Worm (Caenorhabditis elegans): ENCODE results near the gene K02F3.2.

The K02F3.2 gene

DNA sequence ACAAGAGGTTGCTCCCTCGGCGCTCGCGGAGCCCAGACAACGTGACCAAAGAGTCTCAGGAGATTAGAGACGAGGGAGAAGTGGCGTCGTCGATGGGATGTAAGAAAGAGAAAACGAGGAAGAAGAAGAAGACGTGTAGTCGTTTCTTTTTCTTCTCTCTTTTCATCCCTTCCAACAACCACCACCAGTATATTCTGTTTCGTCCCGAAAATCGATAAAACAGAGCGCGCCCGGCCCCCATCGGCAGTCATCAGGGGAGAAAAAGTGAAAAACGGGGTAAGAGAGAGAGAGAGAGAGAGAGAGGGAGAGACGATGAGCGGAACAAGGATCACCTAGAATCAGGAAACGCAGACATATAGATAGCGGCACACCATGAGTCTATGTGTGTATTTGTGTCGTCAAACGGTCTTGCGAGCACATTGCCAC, 42.2 kb downstream of the K02F3.2 start (continued):
- TF ChIP-seq efl-1 (GFP tag; optimal IDR thresholded peaks at IDR 0.05) (no peak), let-607 (tag; optimal IDR thresholded peaks at IDR 0.05) (no peak), ceh-58 (GFP tag; IDR thresholded peaks at IDR 0.05) (no peak), nfya-1 (tag; optimal IDR thresholded peaks at IDR 0.05; ENCODE audit: borderline replicate concordance, insufficient read depth) (no peak), Y95B8A.8 (GFP tag; IDR thresholded peaks at IDR 0.05) (no peak), mcd-1 (GFP tag; IDR thresholded peaks at IDR 0.05) (peak; percentile 71), hmg-1.2 (GFP tag; IDR thresholded peaks at IDR 0.05) (peak; percentile 88), dpl-1 (GFP tag; optimal IDR thresholded peaks at IDR 0.05) (no peak), ama-1 (optimal IDR thresholded peaks at IDR 0.05) (no peak), ama-1 (GFP tag; optimal IDR thresholded peaks at IDR 0.05) (no peak), ztf-18 (tag; optimal IDR thresholded peaks at IDR 0.05) (no peak), Y56A3A.18 (GFP tag; IDR thresholded peaks at IDR 0.05) (no peak), F10E7.11 (tag; optimal IDR thresholded peaks at IDR 0.05) (no peak), attf-6 (GFP tag; IDR thresholded peaks at IDR 0.05) (no peak), unc-130 (GFP tag; optimal IDR thresholded peaks at IDR 0.05) (no peak), ets-4 (GFP tag; optimal IDR thresholded peaks at IDR 0.05) (no peak), mxl-1 (tag; optimal IDR thresholded peaks at IDR 0.05) (no peak), sdz-38 (tag; optimal IDR thresholded peaks at IDR 0.05) (no peak), T07F8.4 (tag; optimal IDR thresholded peaks at IDR 0.05) (no peak), cebp-2 (GFP tag; IDR thresholded peaks at IDR 0.05) (no peak), ceh-40 (GFP tag; IDR thresholded peaks at IDR 0.05) (no peak), madf-8 (GFP tag; conservative IDR thresholded peaks at IDR 0.05) (no peak), pha-4 (tag; optimal IDR thresholded peaks at IDR 0.05) (no peak), ccch-3 (GFP tag; optimal IDR thresholded peaks at IDR 0.05) (no peak), rpc-1 (optimal IDR thresholded peaks at IDR 0.05) (no peak), rpc-1 (tag; optimal IDR thresholded peaks at IDR 0.05) (no peak), lin-40 (tag; optimal IDR thresholded peaks at IDR 0.05) (peak; percentile 76), egl-44 (GFP tag; IDR thresholded peaks at IDR 0.05) (no peak), F52B5.7 (tag; optimal IDR thresholded peaks at IDR 0.05) (no peak), Y67H2A.10 (GFP tag; conservative IDR thresholded peaks at IDR 0.05) (no peak), attf-3 (GFP tag; conservative IDR thresholded peaks at IDR 0.05) (0 out of 2 replicates have a peak, but pooled peaks have one; percentile 26), snpc-1.3 (tag; optimal IDR thresholded peaks at IDR 0.05; ENCODE audit: insufficient read depth) (no peak), tlf-1 (GFP tag; optimal IDR thresholded peaks at IDR 0.05) (no peak), him-1 (tag; optimal IDR thresholded peaks at IDR 0.05) (no peak), snpc-4 (GFP tag; optimal IDR thresholded peaks at IDR 0.05) (peak; percentile 41), snpc-4 (tag; optimal IDR thresholded peaks at IDR 0.05) (peak in 2 of 4 experiments; percentile 34 to 43), xnd-1 (tag; optimal IDR thresholded peaks at IDR 0.05) (no peak), nfyb-1 (GFP tag; IDR thresholded peaks at IDR 0.05) (0 out of 2 replicates have a peak, but pooled peaks have one; percentile 53), gei-17 (GFP tag; optimal IDR thresholded peaks at IDR 0.05) (no peak), cebp-1 (GFP tag; IDR thresholded peaks at IDR 0.05) (no peak), cebp-1 (tag; optimal IDR thresholded peaks at IDR 0.05) (peak; percentile 76)

DNA sequence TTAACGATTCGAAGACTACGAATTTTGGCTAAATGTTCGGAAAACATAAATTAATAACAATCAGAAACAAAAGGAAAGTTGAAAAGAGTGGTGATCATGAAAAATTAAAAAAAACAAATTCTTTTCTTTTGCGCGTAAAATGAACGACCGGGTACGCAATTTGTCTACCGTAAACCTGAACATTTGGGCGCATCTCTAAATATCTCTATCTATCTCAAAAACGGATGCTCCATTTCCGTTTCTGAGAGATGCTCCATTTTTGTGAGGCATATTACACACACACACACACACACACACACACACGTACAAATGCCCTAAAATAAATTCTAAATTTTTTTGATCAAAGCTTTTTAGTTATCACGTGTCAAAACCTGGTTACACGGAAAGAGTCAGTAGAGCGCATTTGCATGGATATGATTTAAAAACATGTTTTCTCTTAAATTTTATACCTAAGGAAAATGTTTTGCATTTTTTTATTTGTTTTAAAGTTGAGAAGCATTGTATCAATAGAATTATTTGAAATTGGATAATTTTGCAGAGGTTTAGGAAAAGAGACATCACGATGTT, 43.4 kb downstream of the K02F3.2 start:
- no peak for TF ChIP-seq C17E4.6 (GFP tag; IDR thresholded peaks at IDR 0.05)
- TF ChIP-seq aptf-2 (GFP tag; conservative IDR thresholded peaks at IDR 0.05) = no peak
- TF ChIP-seq chd-7 (tag; optimal IDR thresholded peaks at IDR 0.05) = no peak
- peak; percentile 64 for TF ChIP-seq lsl-1 (GFP tag; optimal IDR thresholded peaks at IDR 0.05)
- TF ChIP-seq ceh-58 (GFP tag; IDR thresholded peaks at IDR 0.05) = no peak
- no peak for TF ChIP-seq ZK185.1 (tag; optimal IDR thresholded peaks at IDR 0.05; ENCODE audit: poor library complexity, severe bottlenecking)
- TF ChIP-seq efl-1 (GFP tag; optimal IDR thresholded peaks at IDR 0.05) = peak; percentile 10
- TF ChIP-seq attf-5 (GFP tag; optimal IDR thresholded peaks at IDR 0.05) = peak; percentile 30
- TF ChIP-seq mcd-1 (GFP tag; IDR thresholded peaks at IDR 0.05) = no peak
- TF ChIP-seq nhr-179 (tag; optimal IDR thresholded peaks at IDR 0.05) = no peak
